Fruit fly (Drosophila melanogaster) whole organism, pupa: ENCODE results near the gene CG42512.

Source experiments
- CG10348 ChIP-seq: fragments of 200-800 bp; sonication (Bioruptor generic); IDR thresholded peaks from 2 replicates; pipeline ENCODE4 v1.3.6; 2022; ENCODE audit warnings: missing biosample characterization, missing genetic modification characterization
- CG12605 ChIP-seq: fragments of 200-800 bp; sonication (Bioruptor generic); IDR thresholded peaks from 2 replicates; pipeline ENCODE4 v1.3.6; 2022; ENCODE audit warnings: missing biosample characterization, missing genetic modification characterization
- CG13204 ChIP-seq: fragments of 200-800 bp; sonication (Bioruptor generic); optimal IDR thresholded peaks from 2 replicates; lab custom pipeline; 2018; ENCODE audit warnings: missing biosample characterization, mild to moderate bottlenecking, missing genetic modification characterization, moderate library complexity
- CG14655 ChIP-seq: fragments of 200-800 bp; sonication (Bioruptor generic); optimal IDR thresholded peaks from 3 replicates; lab custom pipeline; 2017; ENCODE audit warnings: mild to moderate bottlenecking, missing biosample characterization, missing genetic modification reagents, missing genetic modification characterization
- CG15710 ChIP-seq: fragments of 200-800 bp; sonication (Bioruptor generic); optimal IDR thresholded peaks from 2 replicates; lab custom pipeline; 2018; ENCODE audit warnings: missing biosample characterization, mild to moderate bottlenecking, missing genetic modification characterization, moderate library complexity
- CG17806 ChIP-seq: fragments of 200-800 bp; sonication (Bioruptor generic); optimal IDR thresholded peaks from 2 replicates; lab custom pipeline; 2018; ENCODE audit warnings: missing biosample characterization, mild to moderate bottlenecking, missing genetic modification characterization, moderate library complexity
- CG32121 ChIP-seq: fragments of 200-800 bp; sonication (Bioruptor generic); IDR thresholded peaks from 2 replicates; pipeline ENCODE4 v1.3.6; 2022; ENCODE audit warnings: missing biosample characterization, missing genetic modification characterization
- CG34367 ChIP-seq: fragments of 200-800 bp; sonication (Bioruptor generic); optimal IDR thresholded peaks from 2 replicates; lab custom pipeline; 2018; ENCODE audit warnings: missing biosample characterization, mild to moderate bottlenecking, missing genetic modification characterization
- CG4496 ChIP-seq: fragments of 200-800 bp; sonication (Bioruptor generic); IDR thresholded peaks from 3 replicates; pipeline ENCODE4 v1.3.6; 2022; ENCODE audit warnings: missing biosample characterization, missing genetic modification characterization
- CG8159 ChIP-seq: fragments of 200-800 bp; sonication (Bioruptor generic); optimal IDR thresholded peaks from 3 replicates; lab custom pipeline; 2018; ENCODE audit warnings: missing biosample characterization, mild to moderate bottlenecking, missing genetic modification characterization, moderate library complexity
- CG8301 ChIP-seq: fragments of 200-800 bp; sonication (Bioruptor generic); optimal IDR thresholded peaks from 2 replicates; lab custom pipeline; 2018; ENCODE audit warnings: missing biosample characterization, mild to moderate bottlenecking, missing genetic modification characterization
- CG9948 ChIP-seq: fragments of 200-800 bp; sonication (Bioruptor generic); optimal IDR thresholded peaks from 2 replicates; lab custom pipeline; 2018; ENCODE audit warnings: missing biosample characterization, mild to moderate bottlenecking, missing genetic modification characterization, moderate library complexity
- D1 ChIP-seq: fragments of 200-800 bp; sonication (Bioruptor generic); optimal IDR thresholded peaks from 2 replicates; lab custom pipeline; 2018; ENCODE audit warnings: missing biosample characterization, mild to moderate bottlenecking, missing genetic modification characterization, moderate library complexity
- EcR ChIP-seq: fragments of 200-800 bp; sonication (Bioruptor generic); optimal IDR thresholded peaks from 3 replicates; lab custom pipeline; 2019; ENCODE audit warnings: missing biosample characterization, missing genetic modification characterization, mild to moderate bottlenecking, moderate library complexity, missing genetic modification reagents
- Ets98B ChIP-seq: fragments of 200-800 bp; sonication (Bioruptor generic); IDR thresholded peaks from 2 replicates; pipeline ENCODE4 v1.3.6; 2022; ENCODE audit warnings: missing biosample characterization, missing genetic modification characterization
- Pif1A ChIP-seq: fragments of 200-800 bp; sonication (Bioruptor generic); optimal IDR thresholded peaks from 3 replicates; lab custom pipeline; 2016; ENCODE audit warnings: missing biosample characterization, missing genetic modification characterization
- Pif1B ChIP-seq: fragments of 200-800 bp; sonication (Bioruptor generic); optimal IDR thresholded peaks from 3 replicates; lab custom pipeline; 2016; ENCODE audit warnings: missing biosample characterization, missing genetic modification characterization
- Snoo ChIP-seq: fragments of 200-800 bp; sonication (Bioruptor generic); optimal IDR thresholded peaks from 3 replicates; lab custom pipeline; 2017; ENCODE audit warnings: missing biosample characterization, mild to moderate bottlenecking, missing genetic modification characterization, inconsistent platforms
- fd96Ca ChIP-seq: fragments of 200-800 bp; sonication (Bioruptor generic); IDR thresholded peaks from 3 replicates; pipeline ENCODE4 v1.3.6; 2022; ENCODE audit warnings: missing biosample characterization, missing genetic modification characterization
- gl ChIP-seq: fragments of 200-800 bp; sonication (Bioruptor generic); optimal IDR thresholded peaks from 2 replicates; lab custom pipeline; 2018; ENCODE audit warnings: missing biosample characterization, mild to moderate bottlenecking, missing genetic modification characterization
- rn ChIP-seq: fragments of 200-800 bp; sonication (Bioruptor generic); IDR thresholded peaks from 2 replicates; pipeline ENCODE4 v1.3.6; 2022; ENCODE audit warnings: missing biosample characterization, missing genetic modification characterization

CG42512 gene

DNA sequence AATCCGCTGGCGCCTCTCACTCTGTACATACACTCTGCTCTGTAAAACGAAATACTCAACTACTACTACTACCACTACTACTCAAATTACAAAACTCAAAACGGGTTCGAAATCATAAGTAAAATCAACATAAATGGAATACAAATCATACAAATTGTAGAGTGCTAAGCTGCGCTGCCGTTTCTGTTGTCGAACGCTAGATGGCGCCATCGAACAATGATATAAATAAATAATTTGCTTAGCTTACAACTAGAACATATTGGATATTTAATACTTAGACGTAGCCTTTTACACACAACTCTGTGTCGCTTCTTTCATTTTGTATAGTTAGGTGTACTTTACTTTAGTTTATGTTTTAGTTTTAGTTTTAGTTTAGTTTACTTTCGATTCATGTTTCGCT lies 26.7 kb upstream of the CG42512 start:
- no peak for TF ChIP-seq CG14655
- TF ChIP-seq CG12605 (GFP tag; lab: Robert Waterston, UW), result no peak

DNA sequence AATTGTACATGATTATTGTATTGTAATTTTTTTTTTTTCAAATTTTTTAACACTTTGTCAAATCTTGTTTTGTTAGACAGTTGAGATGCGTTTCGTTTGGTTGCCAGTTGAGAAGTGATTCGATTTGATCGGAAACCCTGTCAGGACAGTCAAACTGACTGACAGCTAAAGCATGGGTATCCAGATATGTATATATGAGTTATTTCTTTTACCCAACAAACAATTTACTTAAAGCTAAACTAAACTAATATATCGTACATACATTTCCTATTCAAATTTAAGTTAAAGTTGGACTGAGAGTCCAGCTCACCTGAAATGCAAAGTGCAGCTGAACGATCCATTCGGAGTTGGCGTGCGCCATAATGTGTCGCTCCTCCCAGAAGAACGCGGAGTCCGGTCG lies 19.0 kb upstream of the CG42512 start, which contains the start of gene CG9777:
Gene CG9777 (minus strand): TSS at position 101 of the 400 bp plus-strand sequence.
- no peak for TF ChIP-seq fd96Ca (GFP tag; lab: Robert Waterston, UW)
- no peak for TF ChIP-seq Ets98B (GFP tag; lab: Robert Waterston, UW)
- TF ChIP-seq CG13204 (GFP tag; lab: Kevin White, UChicago), result no peak
- TF ChIP-seq CG8301, result no peak
- no peak for TF ChIP-seq CG9948
- TF ChIP-seq CG32121 (GFP tag; lab: Robert Waterston, UW), result no peak
- TF ChIP-seq CG17806 (tag; lab: Kevin White, UChicago), result no peak
- no peak for TF ChIP-seq CG12605 (GFP tag; lab: Robert Waterston, UW)
- no peak for TF ChIP-seq CG34367
- no peak for TF ChIP-seq gl
- no peak for TF ChIP-seq Snoo
- no peak for TF ChIP-seq Pif1B (GFP tag; lab: Kevin White, UChicago)
- TF ChIP-seq CG10348 (GFP tag; lab: Robert Waterston, UW), result no peak
- no peak for TF ChIP-seq CG15710 (tag; lab: Kevin White, UChicago)
- TF ChIP-seq Pif1A, result no peak

DNA sequence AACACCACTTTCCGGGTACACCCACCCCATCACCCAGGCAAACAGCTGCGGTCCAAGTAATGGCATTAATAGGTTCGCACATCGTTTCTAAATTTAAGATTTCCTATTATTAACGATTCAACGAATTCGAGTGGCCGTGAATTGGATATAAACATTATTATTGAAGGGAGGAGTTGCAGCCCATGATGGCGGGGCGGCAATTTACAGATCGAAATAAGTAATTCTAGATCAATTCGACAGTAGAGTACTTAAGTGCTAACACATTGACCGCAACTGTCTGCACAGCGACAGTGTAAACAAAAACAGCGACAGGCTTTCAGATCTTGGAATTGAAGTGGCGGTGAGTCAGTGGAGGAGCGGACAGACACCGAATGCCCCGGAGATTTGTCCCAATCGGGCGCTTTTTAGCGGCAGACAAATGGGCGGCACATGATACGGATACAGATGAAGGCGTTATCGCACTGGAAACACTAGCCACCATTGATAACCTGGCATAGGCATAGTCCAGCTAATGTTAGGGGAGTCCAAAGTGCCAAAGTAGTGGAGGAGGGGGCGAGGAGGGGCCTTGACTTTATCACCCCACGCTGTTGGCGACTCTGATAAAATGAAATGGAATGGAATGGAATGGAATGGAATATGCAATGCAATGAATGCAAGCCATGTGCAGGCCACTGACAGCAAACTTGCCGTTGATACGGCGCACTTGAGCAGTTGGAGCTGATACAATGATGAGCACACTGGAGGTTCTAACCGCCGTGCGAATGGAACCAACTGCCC lies 17.8 kb upstream of the CG42512 start:
- TF ChIP-seq fd96Ca (GFP tag; lab: Robert Waterston, UW), result peak; percentile 66; the same call in 2 of the 3 replicates
- TF ChIP-seq Pif1B (GFP tag; lab: Kevin White, UChicago), result no peak
- peak; percentile 2; the same call in 1 of the 2 replicates for TF ChIP-seq rn (GFP tag; lab: Robert Waterston, UW)
- TF ChIP-seq CG14655, result peak; percentile 71
- TF ChIP-seq Snoo, result no peak
- TF ChIP-seq CG34367, result no peak
- no peak for TF ChIP-seq CG10348 (GFP tag; lab: Robert Waterston, UW)
- peak; percentile 10 for TF ChIP-seq CG8301
- no peak for TF ChIP-seq D1 (tag; lab: Kevin White, UChicago)
- TF ChIP-seq gl, result peak; percentile 63
- peak; percentile 21 for TF ChIP-seq CG8159 (tag; lab: Kevin White, UChicago)
- TF ChIP-seq CG32121 (GFP tag; lab: Robert Waterston, UW), result peak; percentile 65
- peak; percentile 30; the same call in 1 of the 2 replicates for TF ChIP-seq Ets98B (GFP tag; lab: Robert Waterston, UW)
- TF ChIP-seq CG15710 (tag; lab: Kevin White, UChicago), result peak; percentile 8
- TF ChIP-seq Pif1A, result no peak
- TF ChIP-seq CG4496 (GFP tag; lab: Robert Waterston, UW), result peak; percentile 65; the same call in 2 of the 3 replicates
- TF ChIP-seq CG9948, result no peak
- peak; percentile 32 for TF ChIP-seq EcR (GFP tag; lab: Kevin White, UChicago)
- TF ChIP-seq CG13204 (GFP tag; lab: Kevin White, UChicago), result peak; percentile 41
- TF ChIP-seq CG17806 (tag; lab: Kevin White, UChicago), result no peak
- TF ChIP-seq CG12605 (GFP tag; lab: Robert Waterston, UW), result peak; percentile 34; the same call in 1 of the 2 replicates
- TF ChIP-seq, all 21 proteins: peak for 13

DNA sequence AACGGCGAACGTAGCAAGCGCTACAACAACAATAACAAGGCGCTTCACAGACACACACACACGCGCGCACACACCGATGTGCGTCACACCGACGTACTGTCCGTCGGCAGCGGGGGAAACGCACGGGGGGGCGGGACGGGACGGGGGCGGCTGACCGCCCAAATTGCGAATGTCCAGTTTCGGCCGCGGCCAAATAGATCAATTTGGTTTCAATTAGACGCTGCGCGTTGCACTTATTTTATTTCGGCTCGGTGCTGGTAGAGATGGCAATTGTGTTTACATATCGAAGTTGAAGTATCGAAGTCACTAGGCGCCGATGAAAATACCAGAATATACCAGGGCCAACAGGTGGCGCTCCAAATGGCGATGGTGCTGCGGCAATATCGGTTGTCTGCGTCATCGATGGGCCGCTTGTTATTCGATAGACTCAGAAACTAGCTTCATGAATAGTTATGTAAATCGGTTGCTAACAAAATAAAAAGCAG lies 14.0 kb upstream of the CG42512 start, which contains the start of gene Rok:
Gene Rok (minus strand): TSS at position 309 of the 485 bp plus-strand sequence.
- TF ChIP-seq EcR (GFP tag; lab: Kevin White, UChicago) (peak; percentile 22), CG4496 (GFP tag; lab: Robert Waterston, UW) (no peak), CG13204 (GFP tag; lab: Kevin White, UChicago) (peak; percentile 41), CG17806 (tag; lab: Kevin White, UChicago) (no peak), Pif1A (no peak)

DNA sequence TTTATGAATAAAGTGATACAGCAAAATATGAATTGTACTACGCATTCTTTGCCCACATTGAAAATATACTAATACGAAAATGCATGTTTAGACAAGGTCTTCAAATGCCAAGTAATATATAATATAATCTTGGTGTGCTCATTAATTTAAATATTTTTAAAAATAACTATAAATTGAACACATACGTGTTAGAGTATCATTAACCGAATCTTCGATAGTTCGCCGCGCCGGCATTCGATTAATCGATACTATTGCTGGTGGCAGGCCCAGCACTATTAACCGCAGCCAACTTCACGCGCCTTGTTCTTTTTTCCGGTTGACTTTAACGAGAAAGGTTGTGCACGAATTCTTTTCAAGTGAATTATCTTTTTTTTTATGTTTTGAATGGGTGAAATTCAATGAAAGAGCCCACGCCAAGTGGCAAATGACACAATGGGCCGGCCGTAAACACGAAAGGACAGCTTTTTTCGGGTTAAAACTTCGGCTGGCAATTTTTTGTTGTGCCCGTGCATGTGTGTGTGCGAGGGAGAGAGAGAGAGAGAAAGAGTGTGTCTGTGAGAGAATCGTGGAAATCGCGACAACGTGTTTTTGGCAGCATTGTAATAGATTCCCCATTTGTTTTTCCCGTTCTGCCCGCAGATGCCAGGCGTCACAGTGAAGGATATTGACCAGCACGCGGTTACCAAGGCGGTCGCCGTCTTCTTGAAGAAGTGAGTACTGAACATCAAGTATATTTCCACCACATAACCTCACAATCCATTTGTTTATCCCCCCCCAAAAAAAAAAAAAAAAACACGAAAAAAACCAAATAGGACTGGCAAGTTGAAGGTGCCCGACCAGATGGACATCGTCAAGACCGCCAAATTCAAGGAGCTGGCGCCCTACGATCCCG lies 13.3 kb upstream of the CG42512 start, which contains the start of gene RpS19a:
Gene RpS19a (plus strand): TSS at position 301 of the 892 bp plus-strand sequence.
- TF ChIP-seq CG10348 (GFP tag; lab: Robert Waterston, UW) (no peak), CG8301 (peak; percentile 15), CG4496 (GFP tag; lab: Robert Waterston, UW) (peak; percentile 85), CG8159 (tag; lab: Kevin White, UChicago) (peak; percentile 46), CG9948 (peak; percentile 14), CG13204 (GFP tag; lab: Kevin White, UChicago) (peak; percentile 59), fd96Ca (GFP tag; lab: Robert Waterston, UW) (no peak; the same call in 2 of the 3 replicates), CG12605 (GFP tag; lab: Robert Waterston, UW) (0 out of 2 replicates have a peak, but pooled peaks have one; percentile 35), CG15710 (tag; lab: Kevin White, UChicago) (peak; percentile 38), Pif1A (peak; percentile 64), CG14655 (peak; percentile 54), rn (GFP tag; lab: Robert Waterston, UW) (peak; percentile 57), CG34367 (peak; percentile 70), CG32121 (GFP tag; lab: Robert Waterston, UW) (no peak), Ets98B (GFP tag; lab: Robert Waterston, UW) (peak; percentile 24), EcR (GFP tag; lab: Kevin White, UChicago) (no peak), gl (peak; percentile 41), Pif1B (GFP tag; lab: Kevin White, UChicago) (peak; percentile 65), D1 (tag; lab: Kevin White, UChicago) (no peak), CG17806 (tag; lab: Kevin White, UChicago) (no peak), Snoo (peak; percentile 83)
- TF ChIP-seq, all 21 proteins: peak for 15
